Worm (Caenorhabditis elegans): Measurements from ENCODE around the gene pals-27.

pals-27 gene

ce11 chrIII:4412108-4413009 is 30.9 kb downstream of the pals-27 start:
- TF ChIP-seq unc-62 (GFP tag; optimal IDR thresholded peaks at IDR 0.05): no peak

DNA sequence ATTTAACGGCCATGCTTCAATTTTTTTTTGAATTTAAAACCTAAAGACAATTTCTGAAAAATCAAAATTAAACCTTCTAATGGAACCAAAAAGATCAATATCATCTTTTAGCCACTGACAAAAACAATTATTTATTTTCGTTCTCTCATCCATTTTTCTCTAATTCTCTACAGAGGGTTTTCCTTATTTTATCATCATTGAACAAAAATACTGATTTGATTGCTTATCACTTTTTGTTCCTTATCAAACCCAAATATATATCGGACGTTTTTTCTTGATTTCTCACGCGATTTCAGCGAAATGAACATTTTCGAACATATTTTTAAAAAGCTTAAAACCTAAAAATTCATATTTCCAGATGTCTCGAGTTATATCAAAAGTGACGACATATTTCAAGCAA is 31.7 kb downstream of the pals-27 start, which contains the start of gene mpc-1:
mpc-1 (plus strand) TSS at position 359 of the 400 bp plus-strand sequence.
- TF ChIP-seq unc-62 (GFP tag; optimal IDR thresholded peaks at IDR 0.05): no peak

DNA sequence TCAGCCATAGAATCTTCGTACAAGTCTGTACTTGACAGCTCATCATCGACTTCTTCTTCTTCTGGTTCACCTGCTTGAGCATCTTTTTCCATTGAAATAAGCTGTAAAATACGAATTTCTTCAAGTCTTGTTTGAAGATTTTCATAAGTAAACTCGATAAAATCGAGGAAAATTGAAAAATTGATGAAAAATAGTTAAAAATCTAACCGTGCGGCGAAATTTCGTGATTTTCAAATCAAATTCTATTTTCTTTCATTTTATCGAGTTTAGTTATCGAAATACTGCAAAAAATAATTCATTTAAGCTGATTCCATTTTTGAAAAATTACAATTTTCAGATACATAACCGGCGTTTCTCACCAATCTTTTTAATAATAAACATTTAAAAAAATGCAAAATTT is 33.7 kb downstream of the pals-27 start, which contains the start of gene R07E5.11:
R07E5.11 (minus strand) TSS at position 101 of the 400 bp plus-strand sequence.
- no peak for TF ChIP-seq unc-62 (GFP tag; optimal IDR thresholded peaks at IDR 0.05)

DNA sequence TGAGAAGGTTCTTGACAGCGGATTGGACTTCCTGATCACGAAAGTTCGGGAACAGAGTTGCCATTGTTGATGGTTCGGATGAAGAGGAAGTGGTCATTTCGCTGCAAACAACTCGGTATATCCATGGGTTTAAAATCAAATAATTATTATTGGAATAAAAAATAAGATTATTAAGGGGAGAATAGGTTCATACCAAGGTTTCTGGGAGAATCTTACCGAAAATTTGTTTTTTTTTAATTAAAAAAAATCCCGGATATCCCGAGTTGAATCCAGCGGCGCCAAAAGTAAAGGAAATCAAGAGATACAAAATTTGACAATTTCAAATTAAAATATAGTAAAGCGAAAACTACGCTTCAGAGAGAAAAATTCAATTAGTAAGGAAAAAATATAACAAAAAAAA is 36.5 kb downstream of the pals-27 start, which contains the start of the genes R07E5.19 and pdcd-2:
R07E5.19 (minus strand) TSS at position 101 of the 400 bp plus-strand sequence.
pdcd-2 (minus strand) TSS at position 102 of the 400 bp plus-strand sequence.
- TF ChIP-seq unc-62 (GFP tag; optimal IDR thresholded peaks at IDR 0.05): no peak

- no peak for TF ChIP-seq unc-62 (GFP tag; optimal IDR thresholded peaks at IDR 0.05)
Observed at ce11 chrIII:4419117-4419978, 37.9 kb downstream of the pals-27 start, which contains the start of the genes R07E5.7 and cku-80. Gene R07E5.7 (minus strand): TSS chrIII:4419167. Gene cku-80 (plus strand): TSS chrIII:4419848.

DNA sequence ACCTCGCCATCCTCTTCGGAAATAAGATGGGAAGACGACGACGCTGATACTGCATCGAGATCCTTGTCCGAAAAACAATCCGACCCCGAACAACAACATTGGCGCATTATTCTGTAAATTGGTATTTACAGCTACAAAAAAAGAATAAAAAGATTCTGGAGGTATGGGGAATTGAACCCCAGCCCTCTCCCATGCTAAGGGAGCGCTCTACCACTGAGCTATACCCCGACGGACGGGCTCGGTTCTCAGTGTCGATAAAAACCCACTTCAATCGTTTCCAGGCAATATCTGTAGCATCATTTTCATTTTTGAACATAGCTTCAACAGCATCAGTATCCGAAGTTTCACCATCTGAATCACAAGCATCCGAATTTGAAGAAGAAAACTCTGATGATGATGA is 47.4 kb downstream of the pals-27 start:
- TF ChIP-seq unc-62 (GFP tag; optimal IDR thresholded peaks at IDR 0.05): no peak

DNA sequence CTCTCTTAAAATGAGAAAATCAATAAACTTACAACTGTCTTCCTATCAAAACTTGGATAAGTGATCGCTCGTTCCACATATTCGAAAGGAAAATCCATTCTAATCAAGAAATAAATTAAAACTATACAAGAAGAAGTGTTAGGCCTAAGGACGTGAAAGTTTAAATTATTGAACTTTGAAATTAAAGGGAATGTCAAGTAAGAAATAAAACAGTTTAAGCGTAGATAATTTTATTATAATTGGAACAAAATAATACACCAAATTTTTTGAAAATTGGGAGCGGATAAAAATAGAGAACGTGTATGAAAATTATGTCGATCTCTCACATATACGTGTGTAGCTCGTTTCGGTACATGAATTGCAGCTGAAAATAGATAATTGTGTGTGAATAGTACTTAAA is 48.0 kb downstream of the pals-27 start, which contains the start of gene C28A5.6:
C28A5.6 (minus strand) TSS at position 101 of the 400 bp plus-strand sequence.
- no peak for TF ChIP-seq unc-62 (GFP tag; optimal IDR thresholded peaks at IDR 0.05)

All from whole organism, dauer.